Worm (Caenorhabditis elegans): ENCODE results near the gene srv-8.

srv-8 gene

DNA sequence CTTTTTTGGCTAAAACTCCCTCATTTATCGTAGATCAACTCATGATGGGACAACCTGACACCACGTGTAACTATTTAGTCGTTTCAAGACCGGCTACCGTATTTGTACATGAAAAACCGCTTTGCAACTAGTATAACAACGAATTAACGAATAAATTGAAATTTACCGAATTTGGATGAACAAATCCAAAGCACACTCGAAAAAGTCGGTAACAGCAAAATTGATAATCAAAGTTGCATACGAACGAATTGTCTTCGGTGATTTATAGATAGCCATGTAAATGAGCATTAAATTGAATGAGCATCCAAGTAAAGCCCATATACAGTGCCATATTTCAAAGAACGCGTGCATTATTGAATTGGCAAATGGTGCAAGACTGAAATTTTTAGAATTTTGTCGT, 11.8 kb upstream of the srv-8 start, which contains the start of gene srd-17:
srd-17 (minus strand) TSS at position 351 of the 400 bp plus-strand sequence.
- no peak for TF ChIP-seq W03F9.2 (tag; optimal IDR thresholded peaks at IDR 0.05)
- TF ChIP-seq him-1 (tag; optimal IDR thresholded peaks at IDR 0.05), result no peak
- no peak for TF ChIP-seq dao-5 (tag; optimal IDR thresholded peaks at IDR 0.05)

DNA sequence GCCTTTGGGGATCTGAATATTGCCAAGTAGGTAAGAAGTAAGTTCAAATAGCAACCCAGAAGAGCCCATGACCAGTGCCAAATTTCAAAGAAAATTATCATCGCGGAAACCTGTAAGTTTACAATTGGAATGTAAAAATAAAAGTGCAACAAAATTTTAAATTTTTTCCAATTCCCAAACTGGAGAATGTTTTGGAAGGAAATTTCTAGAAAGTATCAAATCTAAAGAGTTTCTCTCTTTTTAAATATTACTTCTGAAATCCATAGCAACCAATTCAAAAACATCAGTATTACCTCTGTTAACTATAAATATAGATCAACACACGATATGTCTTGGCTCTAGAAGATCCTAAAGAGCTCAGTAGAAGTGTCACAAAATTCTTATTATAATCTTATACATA, 8.1 kb upstream of the srv-8 start, which contains the start of gene srd-19:
srd-19 (minus strand) TSS at position 101 of the 400 bp plus-strand sequence.
- TF ChIP-seq W03F9.2 (tag; optimal IDR thresholded peaks at IDR 0.05), result no peak
- TF ChIP-seq him-1 (tag; optimal IDR thresholded peaks at IDR 0.05), result no peak

DNA sequence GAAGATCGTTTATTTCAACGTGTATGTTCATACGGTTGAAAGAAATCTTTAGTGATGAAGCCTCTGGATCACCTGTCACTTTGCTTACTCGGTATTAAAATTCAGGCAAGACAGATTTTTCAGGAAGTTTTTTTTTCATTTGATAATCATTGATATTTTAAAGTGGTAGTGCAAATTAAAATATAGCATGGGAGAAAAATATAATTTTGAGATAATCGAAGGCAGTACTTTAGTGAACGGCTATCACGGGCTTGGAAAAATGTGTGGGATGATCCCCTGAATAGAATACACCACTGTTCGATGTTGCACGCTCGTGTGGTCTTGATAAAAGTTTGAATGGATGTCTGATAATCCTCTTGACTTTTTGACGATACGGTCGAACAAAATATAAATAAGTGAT, 6.8 kb upstream of the srv-8 start:
- TF ChIP-seq him-1 (tag; optimal IDR thresholded peaks at IDR 0.05), result no peak
- no peak for TF ChIP-seq W03F9.2 (tag; optimal IDR thresholded peaks at IDR 0.05)
- no peak for TF ChIP-seq dao-5 (tag; optimal IDR thresholded peaks at IDR 0.05)

DNA sequence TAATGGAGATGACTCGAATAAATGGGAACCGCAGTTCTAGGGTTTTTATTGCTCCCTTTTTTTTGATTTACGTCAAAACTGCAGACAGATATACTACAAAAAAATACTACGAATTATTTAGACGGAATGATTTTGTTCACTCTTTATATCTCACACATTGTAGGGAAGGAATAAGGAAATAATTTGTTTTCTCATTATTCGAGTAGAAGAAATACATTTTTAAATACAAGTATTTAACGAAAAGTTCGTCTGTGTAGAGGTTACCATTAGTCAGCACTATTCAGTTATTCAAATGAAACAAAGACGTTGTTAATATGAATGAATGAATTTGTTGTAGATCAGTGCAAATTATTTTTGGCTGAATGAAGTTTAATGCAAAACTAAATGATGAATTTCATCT, 6.2 kb upstream of the srv-8 start, which contains the start of gene srd-18:
srd-18 (minus strand) TSS at position 101 of the 400 bp plus-strand sequence.
- TF ChIP-seq dao-5 (tag; optimal IDR thresholded peaks at IDR 0.05) (no peak), W03F9.2 (tag; optimal IDR thresholded peaks at IDR 0.05) (no peak), him-1 (tag; optimal IDR thresholded peaks at IDR 0.05) (no peak)

DNA sequence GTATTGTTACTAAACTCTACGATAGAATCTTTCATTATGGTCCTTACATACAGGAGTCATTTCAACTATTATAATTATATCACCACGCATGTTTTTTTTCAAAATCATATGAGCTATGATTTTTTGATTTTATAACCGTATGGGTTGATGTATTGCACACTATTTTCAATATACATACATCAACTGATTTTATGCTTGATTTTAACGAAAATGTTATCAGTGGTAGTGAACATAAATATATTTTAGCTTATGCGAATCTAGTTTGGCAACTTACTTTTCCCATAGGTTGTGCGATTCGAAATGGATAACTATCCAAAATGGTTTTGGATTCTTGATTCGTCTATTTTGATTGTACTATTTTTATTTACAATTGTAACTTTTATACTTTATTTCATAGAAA, 3.1 kb upstream of the srv-8 start, which contains the start of gene srv-10:
srv-10 (plus strand) TSS at position 301 of the 400 bp plus-strand sequence.
- TF ChIP-seq dao-5 (tag; optimal IDR thresholded peaks at IDR 0.05), result no peak
- TF ChIP-seq him-1 (tag; optimal IDR thresholded peaks at IDR 0.05), result no peak

DNA sequence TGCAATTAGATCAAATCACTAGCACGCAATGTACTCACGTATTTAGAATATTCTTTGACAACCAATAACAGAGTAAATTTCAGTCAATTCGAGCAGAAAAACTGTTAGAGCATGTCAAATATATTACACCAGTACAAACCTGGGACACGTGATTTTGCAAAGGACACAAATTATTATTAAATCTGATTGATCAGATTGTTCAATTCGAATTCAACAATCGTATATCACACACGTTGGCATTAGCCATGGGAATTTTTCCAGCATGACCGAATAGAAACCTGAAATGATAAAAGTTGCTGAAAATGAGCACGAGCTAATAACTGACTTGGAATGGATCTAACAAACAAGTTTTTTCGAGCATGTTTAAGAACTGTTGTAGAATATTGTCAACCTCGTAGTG, 2.5 kb upstream of the srv-8 start, which contains the start of gene srv-9:
srv-9 (minus strand) TSS at position 101 of the 400 bp plus-strand sequence.
- TF ChIP-seq dao-5 (tag; optimal IDR thresholded peaks at IDR 0.05) (no peak), W03F9.2 (tag; optimal IDR thresholded peaks at IDR 0.05) (no peak), him-1 (tag; optimal IDR thresholded peaks at IDR 0.05) (no peak)

DNA sequence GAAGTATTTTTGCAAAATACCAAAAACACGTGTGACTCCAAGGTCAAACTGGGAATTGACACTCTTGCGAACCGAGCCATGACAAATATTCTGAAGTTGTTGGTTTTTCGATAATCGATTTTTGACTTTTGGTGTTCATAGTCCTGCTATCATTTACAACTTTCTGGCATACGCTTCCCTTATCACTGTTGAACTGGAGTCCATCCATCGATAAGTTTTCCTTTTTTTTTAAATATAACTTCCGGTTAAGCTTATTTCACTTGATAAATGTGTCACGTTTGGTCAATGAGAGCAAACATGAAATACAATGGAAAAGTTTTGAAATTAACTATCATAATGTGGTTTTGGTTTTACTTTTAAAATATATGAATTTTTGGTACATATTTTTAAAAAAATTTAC, 1.2 kb upstream of the srv-8 start:
- no peak for TF ChIP-seq him-1 (tag; optimal IDR thresholded peaks at IDR 0.05)
- no peak for TF ChIP-seq W03F9.2 (tag; optimal IDR thresholded peaks at IDR 0.05)
- no peak for TF ChIP-seq dao-5 (tag; optimal IDR thresholded peaks at IDR 0.05)

DNA sequence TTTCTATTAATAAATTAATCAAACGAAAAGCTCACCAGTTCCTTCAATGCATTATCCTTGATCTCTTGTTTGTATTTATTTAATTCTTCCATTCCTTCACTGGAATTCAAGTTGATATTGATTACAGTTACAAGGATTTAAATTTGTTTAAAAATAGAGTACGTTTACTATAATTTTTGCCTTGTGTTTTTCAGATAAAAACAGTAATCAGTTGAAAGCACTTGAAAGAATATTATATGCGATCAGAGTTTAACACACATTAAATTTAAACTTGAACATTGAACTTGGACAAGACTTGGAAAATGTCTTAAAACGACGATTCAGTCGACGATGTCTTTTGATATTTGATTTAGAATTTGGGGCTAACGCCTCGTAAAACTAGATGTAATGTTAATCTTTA, 3.0 kb downstream of the srv-8 start, which contains the start of gene F53F1.6:
F53F1.6 (minus strand) TSS at position 101 of the 400 bp plus-strand sequence.
- TF ChIP-seq him-1 (tag; optimal IDR thresholded peaks at IDR 0.05) (no peak), W03F9.2 (tag; optimal IDR thresholded peaks at IDR 0.05) (no peak), dao-5 (tag; optimal IDR thresholded peaks at IDR 0.05) (no peak)

DNA sequence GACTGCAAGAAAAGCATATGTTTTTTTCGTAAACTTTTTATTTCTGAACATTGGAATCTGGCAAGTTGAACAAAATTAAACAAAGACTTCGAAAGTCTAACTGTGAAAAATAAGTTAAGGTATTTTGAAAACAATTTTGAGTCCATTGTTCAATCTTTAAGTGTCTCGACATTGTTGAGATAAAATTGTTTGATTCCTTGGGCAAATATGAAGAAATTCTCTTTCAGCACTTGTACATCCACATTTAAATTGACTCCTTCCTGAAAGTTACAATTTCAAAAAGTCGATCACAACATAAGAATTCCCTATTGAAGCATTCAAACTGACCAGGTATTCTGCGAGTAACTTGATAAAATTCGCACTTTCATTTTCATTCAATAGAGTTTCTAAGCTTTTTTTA, 4.5 kb downstream of the srv-8 start:
- TF ChIP-seq him-1 (tag; optimal IDR thresholded peaks at IDR 0.05) (no peak), W03F9.2 (tag; optimal IDR thresholded peaks at IDR 0.05) (no peak), dao-5 (tag; optimal IDR thresholded peaks at IDR 0.05) (no peak)

DNA sequence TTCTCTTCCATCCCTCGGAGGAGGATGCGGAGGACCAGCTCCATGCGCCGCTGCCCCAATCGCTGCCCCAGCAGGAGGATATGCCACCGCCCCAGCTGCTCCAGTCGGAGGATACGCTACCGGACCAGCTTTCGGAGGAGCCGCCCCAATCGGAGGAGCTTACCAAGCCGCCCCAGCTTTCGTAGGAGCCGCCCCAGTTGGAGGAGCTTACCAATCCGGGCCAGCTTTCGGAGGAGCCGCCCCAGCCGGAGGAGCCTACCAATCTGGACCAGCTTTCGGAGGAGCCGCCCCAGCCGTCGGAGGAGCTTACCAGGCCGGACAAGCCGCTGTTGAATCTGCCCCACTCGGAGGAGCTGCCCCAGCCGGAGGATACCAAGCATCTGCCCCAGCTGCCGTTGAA, 5.1 kb downstream of the srv-8 start:
- TF ChIP-seq dao-5 (tag; optimal IDR thresholded peaks at IDR 0.05) (peak; percentile 33), him-1 (tag; optimal IDR thresholded peaks at IDR 0.05) (no peak)

DNA sequence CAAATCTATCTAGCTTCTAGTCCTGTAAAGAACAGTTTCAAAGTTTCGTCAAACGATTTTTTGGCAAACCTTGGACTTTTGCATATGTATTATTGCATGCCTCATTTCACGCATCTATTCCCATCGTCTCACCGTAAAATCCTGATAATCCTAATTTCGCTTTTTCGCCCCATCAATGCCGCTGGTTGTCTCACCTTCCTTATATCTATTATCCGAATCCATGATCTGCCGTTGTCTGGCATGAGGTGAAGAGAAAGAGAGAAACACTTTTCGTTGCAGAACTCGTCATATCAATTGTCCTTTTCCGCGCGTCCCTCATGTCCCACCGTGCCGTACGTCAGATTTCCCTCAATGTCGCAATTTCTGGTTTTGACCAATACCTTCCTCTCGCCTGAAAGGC, 6.0 kb downstream of the srv-8 start, which contains the start of gene cut-2:
cut-2 (plus strand) TSS at position 365 of the 400 bp plus-strand sequence.
- no peak for TF ChIP-seq dao-5 (tag; optimal IDR thresholded peaks at IDR 0.05)
- no peak for TF ChIP-seq W03F9.2 (tag; optimal IDR thresholded peaks at IDR 0.05)
- TF ChIP-seq him-1 (tag; optimal IDR thresholded peaks at IDR 0.05), result no peak

DNA sequence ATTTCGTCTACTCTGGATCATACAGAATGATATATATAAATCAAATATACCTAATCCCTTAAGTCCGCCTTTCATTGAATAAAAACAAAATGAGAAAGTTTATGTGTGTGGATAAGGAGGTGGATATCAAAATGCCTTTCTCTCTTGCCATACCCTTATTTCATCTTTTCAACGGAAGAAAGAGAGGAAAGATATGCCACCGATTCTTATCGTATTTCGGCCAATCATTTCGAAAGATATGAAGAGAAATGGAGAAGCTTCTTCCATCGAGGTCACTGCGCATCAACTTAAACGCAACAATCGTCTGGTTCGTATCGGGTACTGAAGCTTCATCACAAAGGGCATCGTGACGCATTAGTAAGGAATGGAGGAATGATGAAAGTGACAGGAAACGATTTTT, 7.2 kb downstream of the srv-8 start:
- TF ChIP-seq dao-5 (tag; optimal IDR thresholded peaks at IDR 0.05), result no peak

DNA sequence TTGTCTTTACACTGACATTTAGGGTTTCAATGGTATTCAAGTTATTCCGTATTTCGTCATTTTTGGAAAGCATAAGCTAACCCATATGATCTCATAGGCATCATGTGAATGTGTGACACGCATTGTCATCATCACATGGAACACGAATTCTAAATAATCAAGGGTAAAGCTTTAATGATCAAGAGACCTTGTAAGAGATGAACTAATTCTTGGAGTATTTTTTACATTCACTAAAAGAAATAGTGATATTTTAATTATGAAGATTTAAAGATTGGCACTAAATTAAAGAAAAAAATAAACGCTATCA, 8.6 kb downstream of the srv-8 start:
- TF ChIP-seq him-1 (tag; optimal IDR thresholded peaks at IDR 0.05) (no peak), dao-5 (tag; optimal IDR thresholded peaks at IDR 0.05) (no peak), W03F9.2 (tag; optimal IDR thresholded peaks at IDR 0.05) (no peak)

DNA sequence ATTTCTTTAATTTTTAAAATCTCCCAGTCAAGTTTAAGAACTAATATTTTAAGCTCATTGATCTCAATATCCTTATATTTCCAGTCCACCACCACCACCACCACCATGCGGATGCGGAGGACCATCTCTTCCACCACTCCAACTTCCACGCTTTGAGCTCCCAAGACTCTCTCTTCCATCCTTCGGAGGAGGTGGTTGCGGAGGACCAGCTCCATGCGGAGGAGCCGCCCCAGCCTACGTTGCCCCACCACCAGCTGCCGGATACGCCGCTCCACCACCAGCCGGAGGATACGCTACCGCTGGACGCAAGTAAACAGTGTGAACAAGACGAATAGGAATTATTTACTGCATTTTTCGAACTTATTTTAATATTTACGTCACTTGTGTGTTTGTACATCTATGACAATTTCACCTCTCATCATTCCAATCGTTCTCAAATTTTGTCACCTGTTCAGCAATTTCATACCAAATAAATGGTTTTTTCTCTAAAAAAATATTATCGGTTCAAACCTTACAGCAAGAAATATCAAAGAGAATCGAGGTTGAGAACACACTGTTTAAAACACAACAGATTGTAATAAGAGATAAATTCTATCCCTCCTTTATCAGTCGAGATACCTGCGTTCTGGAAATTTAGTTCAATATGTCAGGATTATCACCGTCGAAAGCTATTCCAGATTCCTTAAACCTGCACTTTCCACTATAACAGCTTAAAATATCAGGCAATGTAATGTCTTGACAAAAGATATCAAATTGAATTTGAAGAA, 9.1 kb downstream of the srv-8 start:
- no peak for TF ChIP-seq dao-5 (tag; optimal IDR thresholded peaks at IDR 0.05)
- no peak for TF ChIP-seq W03F9.2 (tag; optimal IDR thresholded peaks at IDR 0.05)
- TF ChIP-seq him-1 (tag; optimal IDR thresholded peaks at IDR 0.05), result no peak

DNA sequence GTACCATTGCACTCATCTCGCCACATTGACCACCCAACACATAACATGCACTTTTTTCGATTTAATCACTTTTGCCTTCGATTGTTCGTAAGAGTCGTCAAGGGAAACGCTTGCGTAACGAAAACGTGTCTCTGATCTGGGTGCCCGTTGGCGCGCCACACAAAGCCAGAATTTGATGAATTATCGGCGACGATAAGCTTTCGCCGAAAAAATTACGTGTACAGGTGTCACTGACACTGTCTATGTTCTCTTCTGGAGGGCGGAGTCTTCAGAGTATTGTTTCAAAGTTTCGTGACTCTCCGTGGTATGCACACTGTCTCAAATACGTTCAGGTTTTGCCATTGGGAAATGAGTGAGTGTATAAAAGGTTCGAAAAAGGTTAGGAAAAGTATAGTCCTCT, 9.9 kb downstream of the srv-8 start, which contains the start of gene F53F1.4:
F53F1.4 (plus strand) TSS at position 390 of the 400 bp plus-strand sequence.
- TF ChIP-seq him-1 (tag; optimal IDR thresholded peaks at IDR 0.05), result no peak
- TF ChIP-seq dao-5 (tag; optimal IDR thresholded peaks at IDR 0.05), result no peak
- TF ChIP-seq W03F9.2 (tag; optimal IDR thresholded peaks at IDR 0.05), result no peak
